Fruit fly (Drosophila melanogaster): Measurements from ENCODE around the gene CG12237.

DNA sequence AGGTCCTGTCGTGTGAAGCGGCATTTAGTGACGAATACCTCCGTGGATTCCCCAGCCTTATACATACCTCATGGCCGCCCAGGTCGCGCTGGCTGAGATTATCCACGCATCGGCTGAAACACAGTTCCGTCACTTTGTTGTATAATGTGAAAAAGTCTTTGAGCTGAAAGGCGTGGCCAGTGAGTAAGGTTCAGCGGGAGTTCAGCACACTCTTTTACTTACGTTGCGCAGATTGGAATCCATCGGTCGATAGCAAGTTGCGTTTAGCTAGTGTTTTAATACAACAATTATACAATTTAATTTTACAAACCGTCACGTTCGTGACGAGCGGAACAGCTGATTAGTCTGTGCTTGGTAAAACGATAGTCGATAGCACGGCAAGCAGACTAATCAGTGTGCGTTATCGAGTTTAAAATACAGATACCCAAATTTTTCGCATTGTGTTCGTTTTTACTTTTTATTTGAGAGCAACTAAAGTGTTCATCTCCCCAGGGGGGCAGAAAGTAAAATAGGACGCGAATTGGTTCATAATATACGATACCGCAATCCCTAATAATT is 24.4 kb downstream of the CG12237 start, which contains the start of the genes Pstk and Tim9b:
- TF ChIP-seq bab1 (GFP tag; optimal IDR thresholded peaks at IDR 0.05) = peak; percentile 15
- TF ChIP-seq Mnt (GFP tag; optimal IDR thresholded peaks at IDR 0.05) = no peak
- TF ChIP-seq Crg-1 (GFP tag; optimal IDR thresholded peaks at IDR 0.05) = no peak
- TF ChIP-seq CG12768 (GFP tag; optimal IDR thresholded peaks at IDR 0.05) = no peak
- no peak for TF ChIP-seq ovo (GFP tag; optimal IDR thresholded peaks at IDR 0.05)
- TF ChIP-seq kay (GFP tag; ENCODE audit: borderline replicate concordance) = no peak
